Fruit fly (Drosophila melanogaster) whole organism, prepupa: Measurements from ENCODE around the gene dpr14.

Source experiments
- CG10631 ChIP-seq: fragments of 200-800 bp; sonication (Bioruptor generic); optimal IDR thresholded peaks from 2 replicates; lab custom pipeline; 2016; ENCODE audit warnings: missing biosample characterization, missing genetic modification characterization
- CG11294 ChIP-seq: fragments of 200-800 bp; sonication (Bioruptor generic); IDR thresholded peaks from 2 replicates; pipeline ENCODE4 v1.3.6; 2022; ENCODE audit warnings: missing biosample characterization, missing genetic modification characterization
- CG11762 ChIP-seq: fragments of 200-800 bp; sonication (Bioruptor generic); optimal IDR thresholded peaks from 3 replicates; lab custom pipeline; 2016; ENCODE audit warnings: missing biosample characterization, missing genetic modification characterization; ENCODE audit not compliant: insufficient read depth
- CG11902 ChIP-seq: fragments of 200-800 bp; sonication (Bioruptor generic); optimal IDR thresholded peaks from 3 replicates; lab custom pipeline; 2016; ENCODE audit warnings: missing biosample characterization, missing genetic modification characterization
- CG15336 ChIP-seq: fragments of 200-800 bp; sonication (Bioruptor generic); IDR thresholded peaks from 2 replicates; pipeline ENCODE4 v1.3.6; 2022; ENCODE audit warnings: missing biosample characterization, missing genetic modification characterization
- CG1621 ChIP-seq: fragments of 200-800 bp; sonication (Bioruptor generic); optimal IDR thresholded peaks from 3 replicates; lab custom pipeline; 2018; ENCODE audit warnings: missing biosample characterization, mild to moderate bottlenecking, missing genetic modification characterization
- CG16779 ChIP-seq: fragments of 200-800 bp; sonication (Bioruptor generic); optimal IDR thresholded peaks from 3 replicates; lab custom pipeline; 2017; ENCODE audit warnings: missing biosample characterization, mild to moderate bottlenecking, missing genetic modification characterization
- CG31627 ChIP-seq: fragments of 200-800 bp; sonication (Bioruptor generic); optimal IDR thresholded peaks from 3 replicates; lab custom pipeline; 2016; ENCODE audit warnings: missing biosample characterization, missing genetic modification characterization
- CG32006 ChIP-seq: fragments of 200-800 bp; sonication (Bioruptor generic); optimal IDR thresholded peaks from 3 replicates; lab custom pipeline; 2017; ENCODE audit warnings: missing biosample characterization, mild to moderate bottlenecking, missing genetic modification characterization
- CG4318 ChIP-seq: fragments of 200-800 bp; sonication (Bioruptor generic); optimal IDR thresholded peaks from 3 replicates; lab custom pipeline; 2017; ENCODE audit warnings: missing biosample characterization, mild to moderate bottlenecking, missing genetic modification characterization
- CG6163 ChIP-seq: fragments of 200-800 bp; sonication (Bioruptor generic); IDR thresholded peaks from 3 replicates; pipeline ENCODE4 v1.3.6; 2022; ENCODE audit warnings: missing biosample characterization, missing genetic modification characterization
- CG6276 ChIP-seq: fragments of 200-800 bp; sonication (Bioruptor generic); optimal IDR thresholded peaks from 2 replicates; lab custom pipeline; 2017; ENCODE audit warnings: missing biosample characterization, mild to moderate bottlenecking, missing genetic modification characterization
- CG6792 ChIP-seq: fragments of 200-800 bp; sonication (Bioruptor generic); optimal IDR thresholded peaks from 3 replicates; lab custom pipeline; 2016; ENCODE audit warnings: missing biosample characterization, missing genetic modification characterization
- CG6808 ChIP-seq: fragments of 200-800 bp; sonication (Bioruptor generic); optimal IDR thresholded peaks from 3 replicates; lab custom pipeline; 2017; ENCODE audit warnings: missing biosample characterization, missing genetic modification characterization, mild to moderate bottlenecking, moderate library complexity, missing genetic modification reagents
- CG6854 ChIP-seq: fragments of 200-800 bp; sonication (Bioruptor generic); optimal IDR thresholded peaks from 2 replicates; lab custom pipeline; 2017; ENCODE audit warnings: missing biosample characterization, mild to moderate bottlenecking, missing genetic modification characterization
- CG7368 ChIP-seq: fragments of 200-800 bp; sonication (Bioruptor generic); optimal IDR thresholded peaks from 3 replicates; lab custom pipeline; 2016; ENCODE audit warnings: missing biosample characterization, missing genetic modification characterization
- CG8119 ChIP-seq: fragments of 200-800 bp; sonication (Bioruptor generic); IDR thresholded peaks from 3 replicates; pipeline ENCODE4 v1.3.6; 2022; ENCODE audit warnings: missing biosample characterization, missing genetic modification characterization
- CG8319 ChIP-seq: fragments of 200-800 bp; sonication (Bioruptor generic); optimal IDR thresholded peaks from 3 replicates; lab custom pipeline; 2016; ENCODE audit warnings: missing biosample characterization, missing genetic modification characterization
- CG8632 ChIP-seq: fragments of 200-800 bp; sonication (Bioruptor generic); optimal IDR thresholded peaks from 3 replicates; lab custom pipeline; 2016; ENCODE audit warnings: missing biosample characterization, missing genetic modification characterization
- CG9139 ChIP-seq: fragments of 200-800 bp; sonication (Bioruptor generic); optimal IDR thresholded peaks from 3 replicates; lab custom pipeline; 2017; ENCODE audit warnings: missing biosample characterization, mild to moderate bottlenecking, missing genetic modification characterization
- Eip75B ChIP-seq: fragments of 200-800 bp; sonication (Bioruptor generic); optimal IDR thresholded peaks from 3 replicates; lab custom pipeline; 2016; ENCODE audit warnings: missing biosample characterization, missing genetic modification characterization
- Eip78C ChIP-seq: fragments of 200-800 bp; sonication (Bioruptor generic); peaks from one replicate; lab custom pipeline; 2016; ENCODE audit warnings: missing biosample characterization, missing genetic modification characterization
- Ets21C ChIP-seq: fragments of 200-800 bp; sonication (Bioruptor generic); optimal IDR thresholded peaks from 3 replicates; lab custom pipeline; 2016; ENCODE audit warnings: missing biosample characterization, missing genetic modification characterization
- Gug ChIP-seq: fragments of 200-800 bp; sonication (Bioruptor generic); IDR thresholded peaks from 2 replicates; pipeline ENCODE4 v1.3.6; 2022; ENCODE audit warnings: missing biosample characterization, missing genetic modification characterization
- Hr39 ChIP-seq: fragments of 200-800 bp; sonication (Bioruptor generic); optimal IDR thresholded peaks from 2 replicates; lab custom pipeline; 2016; ENCODE audit warnings: missing biosample characterization, missing genetic modification characterization
- Hr4 ChIP-seq: fragments of 200-800 bp; sonication (Bioruptor generic); optimal IDR thresholded peaks from 3 replicates; lab custom pipeline; 2016; ENCODE audit warnings: missing biosample characterization, missing genetic modification characterization
- Lpt ChIP-seq: fragments of 200-800 bp; sonication (Bioruptor generic); optimal IDR thresholded peaks from 3 replicates; lab custom pipeline; 2016; ENCODE audit warnings: missing biosample characterization, missing genetic modification characterization
- Met ChIP-seq: fragments of 200-800 bp; sonication (Bioruptor generic); optimal IDR thresholded peaks from 3 replicates; lab custom pipeline; 2016; ENCODE audit warnings: missing biosample characterization, missing genetic modification characterization
- OdsH ChIP-seq: fragments of 200-800 bp; sonication (Bioruptor generic); optimal IDR thresholded peaks from 3 replicates; lab custom pipeline; 2016; ENCODE audit warnings: missing biosample characterization, missing genetic modification characterization
- Sox102F ChIP-seq: fragments of 200-800 bp; sonication (Bioruptor generic); optimal IDR thresholded peaks from 2 replicates; lab custom pipeline; 2016; ENCODE audit warnings: missing biosample characterization, mild to moderate bottlenecking, missing genetic modification characterization
- Sox14 ChIP-seq: fragments of 200-800 bp; sonication (Bioruptor generic); optimal IDR thresholded peaks from 3 replicates; lab custom pipeline; 2016; ENCODE audit warnings: missing biosample characterization, missing genetic modification characterization
- Sox15 ChIP-seq: fragments of 200-800 bp; sonication (Bioruptor generic); optimal IDR thresholded peaks from 3 replicates; lab custom pipeline; 2016; ENCODE audit warnings: missing biosample characterization, missing genetic modification characterization
- achi ChIP-seq: fragments of 200-800 bp; sonication (Bioruptor generic); optimal IDR thresholded peaks from 3 replicates; lab custom pipeline; 2016; ENCODE audit warnings: missing biosample characterization, missing genetic modification characterization
- acj6 ChIP-seq: fragments of 200-800 bp; sonication (Bioruptor generic); optimal IDR thresholded peaks from 3 replicates; lab custom pipeline; 2016; ENCODE audit warnings: missing biosample characterization, missing genetic modification characterization
- cyc ChIP-seq: fragments of 200-800 bp; sonication (Bioruptor generic); optimal IDR thresholded peaks from 3 replicates; lab custom pipeline; 2016; ENCODE audit warnings: missing biosample characterization, missing genetic modification characterization
- dac ChIP-seq: fragments of 200-800 bp; sonication (Bioruptor generic); optimal IDR thresholded peaks from 2 replicates; lab custom pipeline; 2017; ENCODE audit warnings: missing biosample characterization, mild to moderate bottlenecking, missing genetic modification characterization
- dsx ChIP-seq: fragments of 200-800 bp; optimal IDR thresholded peaks from 3 replicates; lab custom pipeline; 2019; ENCODE audit warnings: missing biosample characterization, mild to moderate bottlenecking, missing genetic modification characterization, moderate library complexity; ENCODE audit not compliant: poor library complexity, severe bottlenecking
- eg ChIP-seq: fragments of 200-800 bp; sonication (Bioruptor generic); IDR thresholded peaks from 3 replicates; pipeline ENCODE4 v1.3.6; 2022; ENCODE audit warnings: missing biosample characterization, missing genetic modification characterization
- esn ChIP-seq: fragments of 200-800 bp; sonication (Bioruptor generic); optimal IDR thresholded peaks from 2 replicates; lab custom pipeline; 2016; ENCODE audit warnings: missing biosample characterization, mild to moderate bottlenecking, missing genetic modification characterization, moderate library complexity
- lz ChIP-seq: fragments of 200-800 bp; sonication (Bioruptor generic); optimal IDR thresholded peaks from 3 replicates; lab custom pipeline; 2016; ENCODE audit warnings: missing biosample characterization, missing genetic modification characterization
- net ChIP-seq: fragments of 200-800 bp; sonication (Bioruptor generic); optimal IDR thresholded peaks from 3 replicates; lab custom pipeline; 2016; ENCODE audit warnings: missing biosample characterization, missing genetic modification characterization
- pdm3 ChIP-seq: fragments of 200-800 bp; sonication (Bioruptor generic); optimal IDR thresholded peaks from 3 replicates; lab custom pipeline; 2016; ENCODE audit warnings: missing biosample characterization, missing genetic modification characterization
- salr ChIP-seq, 2 experiments: fragments of 200-800 bp; sonication (Bioruptor generic); optimal IDR thresholded peaks; 3 replicates each; lab custom pipeline; 2016 to 2018; ENCODE audit warnings: missing biosample characterization in 2 of 2, missing genetic modification characterization in 2 of 2, mild to moderate bottlenecking in 1 of 2
- spab ChIP-seq: fragments of 200-800 bp; sonication (Bioruptor generic); optimal IDR thresholded peaks from 2 replicates; lab custom pipeline; 2017; ENCODE audit warnings: missing biosample characterization, mild to moderate bottlenecking, missing genetic modification characterization, missing genetic modification reagents
- svp ChIP-seq: fragments of 200-800 bp; sonication (Bioruptor generic); peaks from one replicate; lab custom pipeline; 2016; ENCODE audit warnings: missing biosample characterization, missing genetic modification characterization
- topi ChIP-seq: fragments of 200-800 bp; sonication (Bioruptor generic); optimal IDR thresholded peaks from 3 replicates; lab custom pipeline; 2016; ENCODE audit warnings: missing biosample characterization, missing genetic modification characterization
- vri ChIP-seq: fragments of 200-800 bp; sonication (Bioruptor generic); optimal IDR thresholded peaks from 3 replicates; lab custom pipeline; 2016; ENCODE audit warnings: missing biosample characterization, mild to moderate bottlenecking, missing genetic modification characterization

The dpr14 gene

DNA sequence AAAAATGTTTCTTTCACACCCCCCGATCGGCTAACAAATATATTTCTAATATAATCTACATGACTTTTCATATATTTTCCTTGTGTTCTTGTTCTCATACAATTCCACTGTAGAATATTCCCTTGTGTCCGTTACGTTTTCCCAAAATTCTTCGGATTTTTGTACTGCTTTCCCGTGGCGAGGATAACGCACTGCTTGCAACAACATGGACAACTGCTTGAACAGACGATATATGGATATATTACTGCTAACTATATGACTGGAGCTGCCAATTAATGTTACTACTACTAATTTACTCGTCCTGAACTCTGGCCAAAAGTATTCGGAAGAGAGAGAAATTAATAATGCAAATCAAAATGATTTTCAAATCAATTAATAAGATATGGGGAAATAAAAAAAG lies 16.8 kb upstream of the dpr14 start:
- TF ChIP-seq lz (GFP tag; lab: Kevin White, UChicago) (no peak), svp (GFP tag; lab: Kevin White, UChicago) (peak; percentile 32)
- TF ChIP-seq, all 60 proteins: peak for 1

DNA sequence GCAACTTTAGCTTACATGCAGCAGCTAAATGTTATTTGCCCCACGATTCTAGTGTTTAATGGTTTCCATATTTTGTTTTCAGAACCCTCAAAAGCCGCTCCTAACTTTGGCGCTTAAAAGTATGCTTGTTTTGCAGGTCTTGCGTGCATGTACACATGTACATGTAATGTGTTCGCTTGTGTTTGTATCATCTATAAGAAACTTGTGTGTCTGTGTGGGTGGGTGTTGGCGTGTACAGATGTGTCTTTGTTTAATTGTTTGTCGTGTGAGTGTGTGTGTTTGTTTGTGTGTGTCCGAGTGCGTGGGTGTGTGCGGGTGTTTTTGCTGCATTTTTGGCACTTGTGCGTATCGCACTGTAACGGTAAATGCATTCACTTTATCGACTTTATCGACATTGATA lies 15.0 kb upstream of the dpr14 start:
- TF ChIP-seq dsx (GFP tag; lab: Kevin White, UChicago) = peak; percentile 10
- TF ChIP-seq Hr39 (GFP tag; lab: Kevin White, UChicago) = no peak
- peak; percentile 30 for TF ChIP-seq Sox14 (GFP tag; lab: Kevin White, UChicago)

DNA sequence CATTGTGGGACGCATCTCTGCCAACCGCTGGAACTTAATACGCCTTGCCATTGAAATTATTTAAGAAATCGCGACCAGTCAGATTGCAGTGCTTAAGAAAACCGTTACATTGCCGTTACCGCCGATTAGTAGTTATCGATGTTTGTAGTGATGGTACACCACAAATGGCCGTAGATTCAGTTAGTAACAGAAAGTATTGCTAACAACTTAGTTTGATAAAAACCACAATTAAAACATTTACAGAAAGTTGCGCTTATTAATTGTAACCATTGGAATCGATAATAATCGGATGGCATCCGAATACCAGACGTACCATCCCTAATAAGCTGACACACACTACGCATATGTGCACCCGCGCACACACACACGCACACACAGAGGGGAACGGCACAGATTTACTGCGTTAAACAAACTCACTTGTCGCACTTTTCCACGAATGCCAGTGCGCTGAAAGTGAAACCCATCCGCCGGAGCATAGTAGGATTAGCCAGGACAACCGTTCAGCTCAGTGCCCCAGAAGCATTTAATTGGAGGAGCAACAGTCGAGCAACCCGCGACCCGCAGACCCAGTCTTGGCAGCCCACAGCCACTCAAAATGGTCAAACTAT lies 12.1 kb upstream of the dpr14 start, which contains the start of the genes hdm and Ykt6:
Gene hdm (minus strand): TSS at position 51 of the 608 bp plus-strand sequence.
Gene Ykt6 (plus strand): TSS at position 329 of the 608 bp plus-strand sequence.
- peak; percentile 73 for TF ChIP-seq Sox14 (GFP tag; lab: Kevin White, UChicago)
- TF ChIP-seq lz (GFP tag; lab: Kevin White, UChicago) = peak; percentile 80
- TF ChIP-seq CG6276 (GFP tag; lab: Kevin White, UChicago) = no peak
- peak; percentile 80 for TF ChIP-seq esn (GFP tag; lab: Kevin White, UChicago)
- TF ChIP-seq spab (GFP tag; lab: Kevin White, UChicago) = no peak
- peak; percentile 27 for TF ChIP-seq CG11902 (GFP tag; lab: Kevin White, UChicago)
- TF ChIP-seq CG11762 (GFP tag; lab: Kevin White, UChicago) = peak; percentile 35
- TF ChIP-seq CG8319 = peak; percentile 45
- TF ChIP-seq CG6854 (GFP tag; lab: Kevin White, UChicago) = no peak
- TF ChIP-seq Met (GFP tag; lab: Kevin White, UChicago) = no peak
- peak; percentile 45; the same call in 1 of the 2 replicates for TF ChIP-seq CG11294 (GFP tag; lab: Robert Waterston, UW)
- TF ChIP-seq acj6 (GFP tag; lab: Kevin White, UChicago) = peak; percentile 71
- no peak for TF ChIP-seq Sox102F (GFP tag; lab: Kevin White, UChicago)
- peak; percentile 55 for TF ChIP-seq Sox15 (GFP tag; lab: Kevin White, UChicago)
- TF ChIP-seq Hr39 (GFP tag; lab: Kevin White, UChicago) = no peak
- TF ChIP-seq pdm3 (GFP tag; lab: Kevin White, UChicago) = no peak
- TF ChIP-seq topi (GFP tag; lab: Kevin White, UChicago) = peak; percentile 78
- TF ChIP-seq Lpt (GFP tag; lab: Kevin White, UChicago) = peak; percentile 27
- TF ChIP-seq CG10631 (GFP tag; lab: Kevin White, UChicago) = peak; percentile 81
- TF ChIP-seq CG16779 = no peak
- TF ChIP-seq OdsH (GFP tag; lab: Kevin White, UChicago) = no peak
- no peak for TF ChIP-seq CG4318 (GFP tag; lab: Kevin White, UChicago)
- peak; percentile 65 for TF ChIP-seq Ets21C (GFP tag; lab: Kevin White, UChicago)
- TF ChIP-seq CG9139 = no peak
- peak; percentile 59 for TF ChIP-seq Gug (GFP tag; lab: Robert Waterston, UW)
- no peak; the same call in 1 of the 3 replicates for TF ChIP-seq CG6163
- TF ChIP-seq CG1621 (tag; lab: Kevin White, UChicago) = peak; percentile 57
- peak; percentile 79 for TF ChIP-seq CG31627 (GFP tag; lab: Kevin White, UChicago)
- no peak for TF ChIP-seq CG32006
- peak; percentile 82 for TF ChIP-seq Eip78C (GFP tag; lab: Kevin White, UChicago)
- TF ChIP-seq CG8632 (GFP tag; lab: Kevin White, UChicago) = no peak
- TF ChIP-seq CG15336 (GFP tag; lab: Robert Waterston, UW) = peak; percentile 52; the same call in 1 of the 2 replicates
- TF ChIP-seq Hr4 (GFP tag; lab: Kevin White, UChicago) = no peak
- TF ChIP-seq cyc (GFP tag; lab: Kevin White, UChicago) = peak; percentile 81
- TF ChIP-seq CG7368 (GFP tag; lab: Kevin White, UChicago) = peak; percentile 70
- no peak for TF ChIP-seq Eip75B (GFP tag; lab: Kevin White, UChicago)
- TF ChIP-seq dac (GFP tag; lab: Kevin White, UChicago) = no peak
- TF ChIP-seq net (GFP tag; lab: Kevin White, UChicago) = peak; percentile 55
- TF ChIP-seq achi (GFP tag; lab: Kevin White, UChicago) = peak; percentile 74
- TF ChIP-seq CG8119 (GFP tag; lab: Robert Waterston, UW) = no peak
- no peak for TF ChIP-seq CG6808 (GFP tag; lab: Kevin White, UChicago)
- no peak for TF ChIP-seq salr (GFP tag; optimal IDR thresholded peaks at IDR 0.05; lab: Kevin White, UChicago)
- no peak; the same call in 2 of the 3 replicates for TF ChIP-seq eg
- no peak for TF ChIP-seq vri (GFP tag; lab: Kevin White, UChicago)
- TF ChIP-seq CG6792 (GFP tag; lab: Kevin White, UChicago) = peak; percentile 63
